Fruit fly (Drosophila melanogaster) whole organism, embryonic: ENCODE results near the gene CG2187.

Experiments used
- Asciz ChIP-seq: fragments of 200-800 bp; sonication (Bioruptor generic); optimal IDR thresholded peaks from 2 replicates; lab custom pipeline; 2017; ENCODE audit warnings: missing biosample characterization, mild to moderate bottlenecking, missing genetic modification characterization, missing genetic modification reagents
- Awh ChIP-seq: fragments of 200-800 bp; sonication (Bioruptor generic); IDR thresholded peaks from 2 replicates; pipeline ENCODE4, ENCODE4 v1.3.6; 2022; ENCODE audit warnings: missing biosample characterization, missing genetic modification characterization
- BtbVII ChIP-seq: fragments of 200-800 bp; sonication (Bioruptor generic); optimal IDR thresholded peaks from 3 replicates; lab custom pipeline; 2017; ENCODE audit warnings: missing biosample characterization, mild to moderate bottlenecking, missing genetic modification characterization
- CG16863 ChIP-seq: fragments of 200-800 bp; sonication (Bioruptor generic); optimal IDR thresholded peaks from 3 replicates; lab custom pipeline; 2016; ENCODE audit warnings: missing biosample characterization, missing genetic modification characterization
- CG17359 ChIP-seq: fragments of 200-800 bp; sonication (Bioruptor generic); optimal IDR thresholded peaks from 3 replicates; lab custom pipeline; 2018; ENCODE audit warnings: missing biosample characterization, mild to moderate bottlenecking, missing genetic modification characterization, moderate library complexity
- CG3726 ChIP-seq: fragments of 200-800 bp; sonication (Bioruptor generic); IDR thresholded peaks from 3 replicates; pipeline ENCODE4, ENCODE4 v1.3.6; 2022; ENCODE audit warnings: missing biosample characterization, missing genetic modification characterization
- CG6813 ChIP-seq: fragments of 200-800 bp; sonication (Bioruptor generic); optimal IDR thresholded peaks from 2 replicates; lab custom pipeline; 2017; ENCODE audit warnings: missing biosample characterization, missing genetic modification characterization, mild to moderate bottlenecking, moderate library complexity, missing genetic modification reagents
- CG7928 ChIP-seq: fragments of 200-800 bp; sonication (Bioruptor generic); optimal IDR thresholded peaks from 2 replicates; lab custom pipeline; 2017; ENCODE audit warnings: missing biosample characterization, mild to moderate bottlenecking, missing genetic modification characterization
- CG8359 ChIP-seq: fragments of 200-800 bp; sonication (Bioruptor generic); optimal IDR thresholded peaks from 2 replicates; lab custom pipeline; 2017; ENCODE audit warnings: missing biosample characterization, mild to moderate bottlenecking, missing genetic modification characterization, borderline replicate concordance
- CG9727 ChIP-seq: fragments of 200-800 bp; sonication (Bioruptor generic); optimal IDR thresholded peaks from 3 replicates; lab custom pipeline; 2017; ENCODE audit warnings: missing biosample characterization, mild to moderate bottlenecking, missing genetic modification characterization
- CrebB ChIP-seq: fragments of 200-800 bp; sonication (Bioruptor generic); optimal IDR thresholded peaks from 3 replicates; lab custom pipeline; 2018; ENCODE audit warnings: missing biosample characterization, mild to moderate bottlenecking, missing genetic modification characterization
- Dad ChIP-seq: fragments of 200-800 bp; sonication (Bioruptor generic); optimal IDR thresholded peaks from 3 replicates; lab custom pipeline; 2016; ENCODE audit warnings: missing biosample characterization, missing genetic modification characterization
- Dip2 ChIP-seq: fragments of 200-800 bp; sonication (Bioruptor generic); IDR thresholded peaks from 2 replicates; pipeline ENCODE4 v1.3.6; 2022; ENCODE audit warnings: missing biosample characterization, missing genetic modification characterization
- Dip3 ChIP-seq: fragments of 200-800 bp; sonication (Bioruptor generic); optimal IDR thresholded peaks from 3 replicates; lab custom pipeline; 2016; ENCODE audit warnings: missing biosample characterization, missing genetic modification characterization
- Hey ChIP-seq: fragments of 200-800 bp; sonication (Bioruptor generic); optimal IDR thresholded peaks from 3 replicates; lab custom pipeline; 2018; ENCODE audit warnings: missing biosample characterization, mild to moderate bottlenecking, missing genetic modification characterization
- Lpt ChIP-seq: fragments of >200 bp; optimal IDR thresholded peaks from 2 replicates; lab custom pipeline; 2018; ENCODE audit warnings: missing biosample characterization, missing genetic modification characterization
- MBD-R2 ChIP-seq: fragments of 200-800 bp; sonication (Bioruptor generic); IDR thresholded peaks from 2 replicates; pipeline ENCODE4 v1.3.6; 2022; ENCODE audit warnings: missing biosample characterization, missing genetic modification characterization
- MESR4 ChIP-seq: fragments of 200-800 bp; sonication (Bioruptor generic); optimal IDR thresholded peaks from 2 replicates; lab custom pipeline; 2018; ENCODE audit warnings: missing biosample characterization, mild to moderate bottlenecking, missing genetic modification characterization, moderate library complexity
- NFAT ChIP-seq: fragments of 200-800 bp; sonication (Bioruptor generic); IDR thresholded peaks from 2 replicates; pipeline ENCODE4 v1.3.6; 2022; ENCODE audit warnings: missing biosample characterization, missing genetic modification characterization
- Opbp ChIP-seq: fragments of 200-800 bp; sonication (Bioruptor generic); IDR thresholded peaks from 3 replicates; pipeline ENCODE4 v1.3.6; 2022; ENCODE audit warnings: missing biosample characterization, missing genetic modification characterization; ENCODE audit not compliant: partially characterized antibody
- Pdp1 ChIP-seq, 2 experiments: fragments of 200-800 bp; sonication (Bioruptor generic); optimal IDR thresholded peaks; 3 replicates each; lab custom pipeline; 2016; ENCODE audit warnings: missing biosample characterization in 2 of 2, missing genetic modification characterization in 2 of 2, mild to moderate bottlenecking in 1 of 2, moderate library complexity in 1 of 2
- Sry-δ ChIP-seq: fragments of 200-800 bp; sonication (Bioruptor generic); optimal IDR thresholded peaks from 2 replicates; lab custom pipeline; 2016; ENCODE audit warnings: missing biosample characterization, missing genetic modification characterization
- ara ChIP-seq: fragments of 200-800 bp; sonication (Bioruptor generic); IDR thresholded peaks from 2 replicates; pipeline ENCODE4 v1.3.6; 2022; ENCODE audit warnings: missing biosample characterization, missing genetic modification characterization
- ash1 ChIP-seq: fragments of 200-800 bp; sonication (Bioruptor generic); optimal IDR thresholded peaks from 2 replicates; lab custom pipeline; 2018; ENCODE audit warnings: missing biosample characterization, mild to moderate bottlenecking, missing genetic modification characterization
- chn ChIP-seq: fragments of 200-800 bp; sonication (Bioruptor generic); optimal IDR thresholded peaks from 2 replicates; lab custom pipeline; 2016; ENCODE audit warnings: missing biosample characterization, missing genetic modification characterization
- fd102C ChIP-seq: fragments of 200-800 bp; sonication (Bioruptor generic); optimal IDR thresholded peaks from 2 replicates; lab custom pipeline; 2018; ENCODE audit warnings: missing biosample characterization, mild to moderate bottlenecking, missing genetic modification characterization, moderate library complexity
- fu2 ChIP-seq: fragments of 200-800 bp; sonication (Bioruptor generic); optimal IDR thresholded peaks from 2 replicates; lab custom pipeline; 2016; ENCODE audit warnings: missing biosample characterization, missing genetic modification characterization
- grn ChIP-seq: fragments of 200-800 bp; sonication (Bioruptor generic); optimal IDR thresholded peaks from 3 replicates; lab custom pipeline; 2017; ENCODE audit warnings: missing biosample characterization, missing genetic modification characterization
- gt ChIP-seq: fragments of 200-800 bp; sonication (Bioruptor generic); IDR thresholded peaks from 2 replicates; pipeline ENCODE4 v1.3.6; 2022; ENCODE audit warnings: missing biosample characterization, missing genetic modification characterization
- lab ChIP-seq: fragments of 200-800 bp; sonication (Bioruptor generic); optimal IDR thresholded peaks from 3 replicates; lab custom pipeline; 2017; ENCODE audit warnings: missing biosample characterization, missing genetic modification characterization, mild to moderate bottlenecking, moderate library complexity, missing genetic modification reagents
- maf-S ChIP-seq: fragments of 200-800 bp; sonication (Bioruptor generic); optimal IDR thresholded peaks from 2 replicates; lab custom pipeline; 2016; ENCODE audit warnings: missing biosample characterization, missing genetic modification characterization
- mld ChIP-seq: fragments of 200-800 bp; sonication (Bioruptor generic); IDR thresholded peaks from 3 replicates; pipeline ENCODE4 v1.3.6; 2022; ENCODE audit warnings: missing biosample characterization, missing genetic modification characterization; ENCODE audit not compliant: partially characterized antibody
- pb ChIP-seq: fragments of 200-800 bp; sonication (Bioruptor generic); optimal IDR thresholded peaks from 3 replicates; lab custom pipeline; 2016; ENCODE audit warnings: missing biosample characterization, missing genetic modification characterization
- sima ChIP-seq: fragments of 200-800 bp; sonication (Bioruptor generic); optimal IDR thresholded peaks from 2 replicates; lab custom pipeline; 2016; ENCODE audit warnings: missing biosample characterization, missing genetic modification characterization
- slou ChIP-seq: fragments of 200-800 bp; sonication (Bioruptor generic); optimal IDR thresholded peaks from 3 replicates; lab custom pipeline; 2016; ENCODE audit warnings: missing biosample characterization, missing genetic modification characterization
- so ChIP-seq: fragments of 200-800 bp; sonication (Bioruptor generic); IDR thresholded peaks from 3 replicates; pipeline ENCODE4 v1.3.6; 2022; ENCODE audit warnings: missing biosample characterization, missing genetic modification characterization
- sob ChIP-seq: fragments of 200-800 bp; sonication (Bioruptor generic); IDR thresholded peaks from 2 replicates; pipeline ENCODE4 v1.3.6; 2022; ENCODE audit warnings: missing biosample characterization, missing genetic modification characterization
- tgo ChIP-seq: fragments of 200-800 bp; sonication (Bioruptor generic); IDR thresholded peaks from 3 replicates; pipeline ENCODE4 v1.3.6; 2022; ENCODE audit warnings: missing biosample characterization, missing genetic modification characterization
- trh ChIP-seq: fragments of 200-800 bp; sonication (Bioruptor generic); optimal IDR thresholded peaks from 2 replicates; lab custom pipeline; 2016; ENCODE audit warnings: missing biosample characterization, missing genetic modification characterization
- ttk ChIP-seq: fragments of 200-800 bp; sonication (Bioruptor generic); IDR thresholded peaks from 2 replicates; pipeline ENCODE4 v2.1.2; 2022; ENCODE audit warnings: missing biosample characterization, missing genetic modification characterization
- tup ChIP-seq: fragments of 200-800 bp; sonication (Bioruptor generic); optimal IDR thresholded peaks from 2 replicates; lab custom pipeline; 2016; ENCODE audit warnings: missing biosample characterization, mild to moderate bottlenecking, missing genetic modification characterization, moderate library complexity
- vvl ChIP-seq: fragments of 200-800 bp; sonication (Bioruptor generic); IDR thresholded peaks from 2 replicates; pipeline ENCODE4 v1.3.6; 2022; ENCODE audit warnings: missing biosample characterization, missing genetic modification characterization

The CG2187 gene

DNA sequence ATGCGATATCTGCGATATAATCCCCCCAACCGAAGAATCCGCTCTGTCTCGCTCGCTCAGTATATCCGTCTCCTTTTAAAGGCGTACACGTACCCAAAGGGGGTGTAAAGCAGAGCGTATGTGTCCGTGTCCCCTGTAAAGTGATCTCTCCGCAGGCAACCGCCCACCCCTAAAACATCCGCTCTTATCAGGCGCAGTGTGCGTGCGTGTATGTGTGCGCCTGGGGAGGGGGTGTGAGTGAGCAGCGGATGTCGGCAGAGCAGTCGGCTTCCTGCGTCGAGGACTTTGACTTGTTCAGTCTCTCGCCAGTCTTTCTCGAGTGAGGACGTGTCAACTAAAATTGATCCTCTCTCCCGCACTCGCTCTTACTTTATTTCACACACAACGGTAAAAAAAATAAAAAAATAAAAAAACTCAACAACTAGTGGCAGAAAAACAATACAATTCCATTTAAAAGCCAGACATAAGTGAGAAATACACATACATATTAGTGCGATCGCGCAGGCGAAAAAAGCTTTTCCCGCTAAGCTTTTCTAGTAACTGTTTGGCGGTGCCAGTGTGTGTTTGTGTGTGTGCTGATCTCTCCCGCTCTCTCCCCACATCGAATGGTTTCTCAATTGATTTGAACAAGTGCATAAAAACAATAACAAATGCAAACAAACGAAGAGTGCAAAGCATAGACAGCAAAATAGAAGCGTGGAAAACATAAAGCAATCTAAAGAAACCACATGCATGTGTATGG, 32.8 kb downstream of the CG2187 start (continued):
- 0 out of 2 replicates have a peak, but pooled peaks have one; percentile 9 for TF ChIP-seq MBD-R2 (GFP tag; lab: Robert Waterston, UW)
- TF ChIP-seq CG3726 = no peak
- TF ChIP-seq Hey = peak; percentile 14
- no peak for TF ChIP-seq grn
- TF ChIP-seq lab = no peak
- TF ChIP-seq Opbp (GFP tag; lab: Robert Waterston, UW) = 0 out of 3 replicates have a peak, but pooled peaks have one; percentile 28
- peak; percentile 79 for TF ChIP-seq ttk
- TF ChIP-seq chn (GFP tag; lab: Kevin White, UChicago) = peak; percentile 64
- no peak for TF ChIP-seq fd102C (GFP tag; lab: Kevin White, UChicago)
- no peak for TF ChIP-seq Dip3 (GFP tag; lab: Kevin White, UChicago)
- no peak for TF ChIP-seq fu2 (GFP tag; lab: Kevin White, UChicago)
- no peak for TF ChIP-seq CrebB (tag; lab: Kevin White, UChicago)
- TF ChIP-seq Asciz (GFP tag; lab: Kevin White, UChicago) = peak; percentile 37
- TF ChIP-seq mld (GFP tag; lab: Robert Waterston, UW) = no peak
- peak; percentile 3; the same call in 1 of the 2 replicates for TF ChIP-seq NFAT
- no peak for TF ChIP-seq tgo (GFP tag; lab: Robert Waterston, UW)
- no peak for TF ChIP-seq CG8359
- no peak for TF ChIP-seq CG17359 (tag; lab: Kevin White, UChicago)
- TF ChIP-seq gt = no peak
- TF ChIP-seq slou (GFP tag; lab: Kevin White, UChicago) = no peak
- no peak for TF ChIP-seq CG7928 (GFP tag; lab: Kevin White, UChicago)
- TF ChIP-seq pb = no peak
- TF ChIP-seq ash1 (GFP tag; lab: Kevin White, UChicago) = no peak
- no peak for TF ChIP-seq vvl (GFP tag; lab: Robert Waterston, UW)
- no peak for TF ChIP-seq MESR4 (GFP tag; lab: Kevin White, UChicago)
- 0 out of 3 replicates have a peak, but pooled peaks have one; percentile 29 for TF ChIP-seq so (GFP tag; lab: Robert Waterston, UW)
- TF ChIP-seq Pdp1 (GFP tag; optimal IDR thresholded peaks at IDR 0.05; lab: Kevin White, UChicago) = no peak
- no peak for TF ChIP-seq Sry-δ (GFP tag; lab: Kevin White, UChicago)
- no peak for TF ChIP-seq CG6813 (GFP tag; lab: Kevin White, UChicago)
- TF ChIP-seq tup (GFP tag; lab: Kevin White, UChicago) = no peak
- no peak for TF ChIP-seq sob (GFP tag; lab: Robert Waterston, UW)
- no peak for TF ChIP-seq Awh (GFP tag; lab: Robert Waterston, UW)
- TF ChIP-seq ara (GFP tag; lab: Robert Waterston, UW) = no peak
- no peak for TF ChIP-seq CG9727
- no peak for TF ChIP-seq Dad (GFP tag; lab: Kevin White, UChicago)
- no peak for TF ChIP-seq sima
- no peak for TF ChIP-seq trh (GFP tag; lab: Kevin White, UChicago)
- TF ChIP-seq BtbVII (GFP tag; lab: Kevin White, UChicago) = no peak
- TF ChIP-seq CG16863 (GFP tag; lab: Kevin White, UChicago) = no peak
- no peak for TF ChIP-seq maf-S
- TF ChIP-seq Dip2 (GFP tag; lab: Robert Waterston, UW) = no peak
- TF ChIP-seq Lpt = no peak
